Fruit fly (Drosophila melanogaster): ENCODE data around the gene CG13970.

- TF ChIP-seq CG11085 (GFP tag; IDR thresholded peaks at IDR 0.05) (peak; percentile 89), CG3995 (GFP tag; optimal IDR thresholded peaks at IDR 0.05) (peak; percentile 80), chm (GFP tag; IDR thresholded peaks at IDR 0.05) (peak; percentile 92), CG10147 (GFP tag; optimal IDR thresholded peaks at IDR 0.05) (peak; percentile 97), CG16779 (GFP tag; IDR thresholded peaks at IDR 0.05) (peak; percentile 67; the same call in 1 of the 2 replicates), CG12236 (GFP tag; optimal IDR thresholded peaks at IDR 0.05) (peak; percentile 86), CG9215 (GFP tag; IDR thresholded peaks at IDR 0.05) (peak; percentile 95), disco-r (GFP tag; optimal IDR thresholded peaks at IDR 0.05) (peak; percentile 91), pros (GFP tag; optimal IDR thresholded peaks at IDR 0.05) (peak; percentile 31)
Measured at dm6 chr2L:20091094-20091679, 12.8 kb downstream of the CG13970 start, which contains the start of the genes CG10747 and Pyroxd1.

Data from whole organism, embryonic.